Fruit fly (Drosophila melanogaster) whole organism, adult: ENCODE measurements around the gene MED20.
A peak's percentile ranks its signal among the peaks of the same experiment; 100 is the strongest.

ENCODE experiments used
- CG11617 ChIP-seq: fragments of 200-800 bp; sonication (Bioruptor generic); optimal IDR thresholded peaks from 2 replicates; lab custom pipeline; 2017; ENCODE audit warnings: mild to moderate bottlenecking, missing biosample characterization, missing genetic modification reagents, missing genetic modification characterization
- CG12768 ChIP-seq: fragments of 200-800 bp; sonication (Bioruptor generic); optimal IDR thresholded peaks from 2 replicates; lab custom pipeline; 2017; ENCODE audit warnings: missing biosample characterization, missing genetic modification characterization, mild to moderate bottlenecking, moderate library complexity, missing genetic modification reagents
- CG14711 ChIP-seq: fragments of 200-800 bp; sonication (Bioruptor generic); optimal IDR thresholded peaks from 2 replicates; lab custom pipeline; 2018; ENCODE audit warnings: missing biosample characterization, mild to moderate bottlenecking, missing genetic modification characterization, moderate library complexity
- CG1620 ChIP-seq: fragments of 200-800 bp; sonication (Bioruptor generic); optimal IDR thresholded peaks from 2 replicates; lab custom pipeline; 2016; ENCODE audit warnings: missing biosample characterization, missing genetic modification characterization
- CG33017 ChIP-seq: fragments of 200-800 bp; sonication (Bioruptor generic); optimal IDR thresholded peaks from 2 replicates; lab custom pipeline; 2018; ENCODE audit warnings: missing biosample characterization, mild to moderate bottlenecking, missing genetic modification characterization, moderate library complexity
- CG5204 ChIP-seq: fragments of 200-800 bp; sonication (Bioruptor generic); optimal IDR thresholded peaks from 2 replicates; lab custom pipeline; 2016; ENCODE audit warnings: missing biosample characterization, missing genetic modification characterization
- CG7045 ChIP-seq: fragments of 200-800 bp; sonication (Bioruptor generic); optimal IDR thresholded peaks from 2 replicates; lab custom pipeline; 2017; ENCODE audit warnings: missing biosample characterization, mild to moderate bottlenecking, missing genetic modification characterization
- CG7101 ChIP-seq: fragments of 200-800 bp; sonication (Bioruptor generic); optimal IDR thresholded peaks from 2 replicates; lab custom pipeline; 2018; ENCODE audit warnings: missing biosample characterization, mild to moderate bottlenecking, missing genetic modification characterization, moderate library complexity
- Clk ChIP-seq: fragments of 200-800 bp; sonication (Bioruptor generic); optimal IDR thresholded peaks from 2 replicates; lab custom pipeline; 2017; ENCODE audit warnings: missing biosample characterization, missing genetic modification characterization
- Crg-1 ChIP-seq: fragments of 200-800 bp; sonication (Bioruptor generic); optimal IDR thresholded peaks from 2 replicates; lab custom pipeline; 2016; ENCODE audit warnings: missing biosample characterization, missing genetic modification characterization
- Hr96 ChIP-seq: fragments of 200-800 bp; sonication (Bioruptor generic); optimal IDR thresholded peaks from 2 replicates; lab custom pipeline; 2016; ENCODE audit warnings: missing biosample characterization, missing genetic modification characterization
- Mnt ChIP-seq: fragments of 200-800 bp; sonication (Bioruptor generic); optimal IDR thresholded peaks from 2 replicates; lab custom pipeline; 2016; ENCODE audit warnings: missing biosample characterization, mild to moderate bottlenecking, missing genetic modification characterization
- bab1 ChIP-seq: fragments of 200-800 bp; sonication (Bioruptor generic); optimal IDR thresholded peaks from 3 replicates; lab custom pipeline; 2019; ENCODE audit warnings: missing biosample characterization, mild to moderate bottlenecking, missing genetic modification characterization, moderate library complexity
- cic ChIP-seq: fragments of 200-800 bp; sonication (Bioruptor generic); optimal IDR thresholded peaks from 2 replicates; lab custom pipeline; 2017; ENCODE audit warnings: missing biosample characterization, mild to moderate bottlenecking, missing genetic modification characterization, moderate library complexity
- cnc ChIP-seq, 2 experiments: fragments of >200 bp; optimal IDR thresholded peaks; 2 replicates each; lab custom pipeline; 2017
- kay ChIP-seq: fragments of 200-800 bp; sonication (Bioruptor generic); peaks from one replicate; lab custom pipeline; 2016; ENCODE audit warnings: missing biosample characterization, missing genetic modification characterization, borderline replicate concordance
- ovo ChIP-seq: fragments of 200-800 bp; sonication (Bioruptor generic); optimal IDR thresholded peaks from 2 replicates; lab custom pipeline; 2016; ENCODE audit warnings: missing biosample characterization, missing genetic modification characterization
- pad ChIP-seq: fragments of 200-800 bp; sonication (Bioruptor generic); optimal IDR thresholded peaks from 3 replicates; lab custom pipeline; 2017; ENCODE audit warnings: missing biosample characterization, missing genetic modification characterization, mild to moderate bottlenecking, moderate library complexity, missing genetic modification reagents
- tj ChIP-seq: fragments of 200-800 bp; sonication (Bioruptor generic); optimal IDR thresholded peaks from 3 replicates; lab custom pipeline; 2017; ENCODE audit warnings: missing biosample characterization, mild to moderate bottlenecking, missing genetic modification characterization, moderate library complexity

Gene MED20

DNA sequence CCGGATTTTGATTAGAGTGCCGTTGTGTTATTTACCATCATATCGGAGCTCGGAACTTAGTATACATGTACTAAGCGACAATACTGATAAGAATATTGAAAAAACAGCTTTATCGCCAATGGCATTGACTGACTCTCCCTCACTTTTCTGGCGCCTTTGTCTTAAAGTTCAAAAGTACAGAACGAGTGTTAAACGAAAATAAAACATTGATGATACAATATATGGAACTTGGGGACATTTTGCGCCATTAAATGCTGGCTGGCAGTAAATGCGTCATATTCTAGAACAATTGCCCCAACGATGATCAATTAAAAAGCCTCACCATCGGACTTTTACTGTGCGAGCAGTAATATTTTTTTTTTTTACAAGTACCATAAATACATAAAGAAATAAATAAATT lies 22.5 kb upstream of the MED20 start:
- TF ChIP-seq CG7045 (no peak), CG11617 (no peak), tj (GFP tag; lab: Kevin White, UChicago) (peak; percentile 32), Crg-1 (GFP tag; lab: Kevin White, UChicago) (no peak), Hr96 (GFP tag; lab: Kevin White, UChicago) (no peak), CG33017 (tag; lab: Kevin White, UChicago) (peak; percentile 29), CG7101 (tag; lab: Kevin White, UChicago) (no peak), CG1620 (GFP tag; lab: Kevin White, UChicago) (no peak), ovo (GFP tag; lab: Kevin White, UChicago) (no peak), Mnt (peak; percentile 12), CG14711 (tag; lab: Kevin White, UChicago) (no peak), kay (GFP tag; lab: Kevin White, UChicago) (peak; percentile 13), CG5204 (no peak), CG12768 (peak; percentile 39)

DNA sequence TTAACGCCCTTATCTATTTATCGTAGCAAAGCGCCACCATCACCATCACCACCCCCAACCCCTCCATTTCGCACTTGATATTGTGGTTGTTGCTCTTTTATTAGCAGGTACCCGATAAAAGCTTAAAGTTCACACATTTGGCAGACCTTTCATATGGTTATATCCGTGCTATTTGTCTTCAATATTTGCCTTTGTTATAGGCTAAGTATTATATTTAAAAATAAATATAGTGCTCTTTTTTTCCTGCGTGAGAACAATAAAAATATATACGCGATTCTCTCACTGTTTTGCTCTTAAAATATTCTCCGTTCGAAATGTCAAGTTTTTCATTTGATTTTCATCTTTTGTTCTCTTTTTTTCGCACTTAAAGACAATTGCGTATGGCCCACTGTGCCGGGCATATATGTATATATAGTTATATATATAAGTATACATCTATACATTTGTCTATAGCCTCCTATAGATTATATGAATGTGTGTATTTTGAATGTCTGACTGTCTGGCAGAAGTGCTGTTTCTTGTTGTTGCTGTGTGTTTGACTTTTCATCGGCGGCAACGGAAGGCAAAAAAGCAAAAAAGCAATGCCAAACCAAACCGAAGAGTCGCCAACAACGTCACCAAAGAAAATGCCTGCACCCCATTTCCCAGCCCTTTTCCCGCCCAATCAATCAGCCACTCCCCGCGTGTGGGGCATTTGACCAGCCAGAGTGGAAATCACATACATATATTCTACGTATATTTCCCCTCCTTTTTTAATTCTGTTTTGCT lies 21.6 kb upstream of the MED20 start:
- peak; percentile 85 for TF ChIP-seq kay (GFP tag; lab: Kevin White, UChicago)
- TF ChIP-seq Clk (GFP tag; lab: Kevin White, UChicago), result no peak
- no peak for TF ChIP-seq CG1620 (GFP tag; lab: Kevin White, UChicago)
- no peak for TF ChIP-seq bab1 (GFP tag; lab: Kevin White, UChicago)
- peak; percentile 30 for TF ChIP-seq CG7101 (tag; lab: Kevin White, UChicago)
- TF ChIP-seq cic (GFP tag; lab: Kevin White, UChicago), result peak; percentile 17
- TF ChIP-seq cnc (optimal IDR thresholded peaks at IDR 0.05; lab: Kevin White, UChicago), result no peak
- peak; percentile 21 for TF ChIP-seq CG11617
- no peak for TF ChIP-seq CG14711 (tag; lab: Kevin White, UChicago)
- peak; percentile 40 for TF ChIP-seq CG33017 (tag; lab: Kevin White, UChicago)
- TF ChIP-seq tj (GFP tag; lab: Kevin White, UChicago), result no peak
- no peak for TF ChIP-seq CG12768
- no peak for TF ChIP-seq Hr96 (GFP tag; lab: Kevin White, UChicago)

dm6 chr2L:8093182-8093941 lies 20.7 kb upstream of the MED20 start:
- TF ChIP-seq bab1 (GFP tag; lab: Kevin White, UChicago) (no peak), kay (GFP tag; lab: Kevin White, UChicago) (peak; percentile 89), tj (GFP tag; lab: Kevin White, UChicago) (peak; percentile 43)

DNA sequence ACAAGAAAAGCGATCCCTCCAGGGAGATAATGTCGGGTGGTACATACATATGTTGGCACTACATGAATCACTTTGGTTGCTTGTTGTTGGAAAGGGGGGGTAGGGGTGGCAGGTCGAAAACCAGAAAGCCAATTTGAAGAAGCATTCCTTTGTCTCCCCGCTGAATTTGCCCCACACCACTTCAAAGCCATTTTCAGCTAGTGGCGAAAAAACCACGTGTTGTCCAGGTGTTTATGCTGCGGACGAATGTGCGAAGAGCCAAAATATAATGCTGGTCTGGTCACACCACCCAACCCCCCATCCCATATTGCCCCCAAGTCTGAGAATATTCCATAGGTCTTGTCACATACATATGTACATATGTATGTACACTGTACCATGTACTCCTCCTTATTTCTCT lies 19.3 kb upstream of the MED20 start:
- TF ChIP-seq CG7101 (tag; lab: Kevin White, UChicago) (no peak), CG33017 (tag; lab: Kevin White, UChicago) (no peak), pad (GFP tag; lab: Kevin White, UChicago) (no peak), CG7045 (no peak), CG11617 (no peak), ovo (GFP tag; lab: Kevin White, UChicago) (no peak), CG5204 (no peak)

DNA sequence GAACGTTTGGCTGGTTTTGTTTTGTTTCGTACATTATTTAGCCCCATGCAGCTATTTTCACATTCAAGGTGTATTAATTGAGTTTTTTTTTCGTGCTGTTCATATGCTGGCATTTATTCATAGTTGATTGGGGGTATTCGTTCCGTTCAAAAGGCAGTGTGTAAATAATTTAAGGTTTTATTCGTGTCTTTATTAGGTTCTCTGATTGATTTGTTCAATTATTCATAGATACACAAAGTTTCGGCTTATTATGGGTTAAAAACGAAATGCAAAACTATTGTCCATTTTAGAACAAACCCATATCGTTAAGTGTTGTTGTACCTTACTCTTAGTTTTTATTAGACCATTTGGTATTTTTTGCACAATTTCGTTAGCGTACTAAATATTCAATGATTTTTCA lies 18.8 kb upstream of the MED20 start:
- TF ChIP-seq CG7045 (no peak), kay (GFP tag; lab: Kevin White, UChicago) (peak; percentile 57)

- peak; percentile 80 for TF ChIP-seq tj (GFP tag; lab: Kevin White, UChicago)
- no peak for TF ChIP-seq Hr96 (GFP tag; lab: Kevin White, UChicago)
- no peak for TF ChIP-seq ovo (GFP tag; lab: Kevin White, UChicago)
- peak; percentile 62 for TF ChIP-seq CG33017 (tag; lab: Kevin White, UChicago)
- peak; percentile 24 for TF ChIP-seq CG14711 (tag; lab: Kevin White, UChicago)
- TF ChIP-seq bab1 (GFP tag; lab: Kevin White, UChicago), result peak; percentile 21
- peak; percentile 55 for TF ChIP-seq CG11617
- peak; percentile 61 for TF ChIP-seq cic (GFP tag; lab: Kevin White, UChicago)
- TF ChIP-seq Mnt, result peak; percentile 63
- TF ChIP-seq CG12768, result peak; percentile 36
Measured at dm6 chr2L:8088025-8088789, 15.6 kb upstream of the MED20 start.

DNA sequence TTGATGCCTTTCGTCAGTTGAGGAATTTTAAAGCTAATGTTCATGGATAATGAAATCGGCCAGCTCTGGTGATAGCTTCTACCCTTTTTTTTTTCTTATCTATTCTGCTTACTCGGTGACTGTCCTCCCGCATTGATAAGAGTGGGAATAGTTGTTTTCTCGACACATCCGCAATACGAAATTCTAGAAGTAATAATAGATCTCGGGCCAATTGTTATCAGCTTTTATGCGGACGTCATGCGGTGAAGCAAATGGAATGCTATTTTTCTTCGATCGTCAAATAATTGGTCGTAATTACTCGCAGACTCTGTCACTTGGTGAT lies 14.8 kb upstream of the MED20 start:
- TF ChIP-seq CG11617, result peak; percentile 10
- no peak for TF ChIP-seq Hr96 (GFP tag; lab: Kevin White, UChicago)
- peak; percentile 68 for TF ChIP-seq kay (GFP tag; lab: Kevin White, UChicago)
- peak in 1 of 2 experiments; percentile 44 for TF ChIP-seq cnc (optimal IDR thresholded peaks at IDR 0.05; lab: Kevin White, UChicago)
